Worm (Caenorhabditis elegans): ENCODE measurements around the gene ugt-67.

Gene ugt-67

ce11 chrV:4948635-4949034 is 47.5 kb downstream of the ugt-67 start, which contains the start of gene str-209:
str-209 (plus strand) TSS chrV:4948935.
- TF ChIP-seq nhr-10 (tag; optimal IDR thresholded peaks at IDR 0.05) (no peak), lin-13 (GFP tag; optimal IDR thresholded peaks at IDR 0.05) (no peak), aha-1 (tag) (no peak), ztf-7 (tag; optimal IDR thresholded peaks at IDR 0.05) (no peak), mxl-3 (GFP tag; optimal IDR thresholded peaks at IDR 0.05) (no peak), nhr-237 (tag; optimal IDR thresholded peaks at IDR 0.05) (no peak)

ce11 chrV:4951434-4951833 is 50.3 kb downstream of the ugt-67 start, which contains the start of gene str-207:
str-207 (plus strand) TSS chrV:4951734.
- TF ChIP-seq ceh-20 (GFP tag; IDR thresholded peaks at IDR 0.05) (no peak), hlh-30 (tag; optimal IDR thresholded peaks at IDR 0.05; ENCODE audit: insufficient read depth) (no peak), ztf-7 (tag; optimal IDR thresholded peaks at IDR 0.05) (no peak), F44E2.7 (GFP tag; IDR thresholded peaks at IDR 0.05) (no peak), ctbp-1 (GFP tag; IDR thresholded peaks at IDR 0.05) (no peak), ceh-28 (tag; optimal IDR thresholded peaks at IDR 0.05) (no peak), nhr-41 (GFP tag; IDR thresholded peaks at IDR 0.05) (no peak)
